Worm (Caenorhabditis elegans): ENCODE measurements around the gene rpl-23.

rpl-23 gene

DNA sequence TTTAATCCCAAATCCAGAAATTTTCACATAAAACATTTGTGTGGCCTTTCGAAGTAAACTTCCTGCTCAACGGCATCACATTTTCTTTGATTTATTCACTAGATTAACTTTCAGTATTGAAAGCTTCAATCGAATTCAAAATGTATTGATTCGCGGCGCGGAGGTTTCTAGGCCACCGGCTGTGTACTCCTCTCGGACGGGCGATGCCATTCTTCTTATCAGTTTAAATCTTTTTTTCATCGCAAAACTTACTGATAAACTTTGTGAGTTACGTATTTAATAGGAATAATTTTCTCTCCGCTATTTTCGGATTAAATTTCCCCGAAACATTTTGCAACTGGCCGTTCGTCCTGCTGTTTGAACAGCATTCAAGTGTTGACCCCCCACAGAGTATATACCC, 16.0 kb upstream of the rpl-23 start:
- TF ChIP-seq F10E7.11 (tag; optimal IDR thresholded peaks at IDR 0.05) (no peak), Y53G8AR.9 (GFP tag; conservative IDR thresholded peaks at IDR 0.05) (0 out of 2 replicates have a peak, but pooled peaks have one; percentile 53), akir-1 (GFP tag; optimal IDR thresholded peaks at IDR 0.05) (peak; percentile 69), unc-130 (GFP tag; optimal IDR thresholded peaks at IDR 0.05) (peak; percentile 45), Y67H2A.10 (GFP tag; conservative IDR thresholded peaks at IDR 0.05) (peak; percentile 62; the same call in 1 of the 2 replicates), C06A6.2 (GFP tag; conservative IDR thresholded peaks at IDR 0.05) (no peak), F57A8.1 (GFP tag; optimal IDR thresholded peaks at IDR 0.05) (no peak), lir-1 (GFP tag; conservative IDR thresholded peaks at IDR 0.05) (0 out of 2 replicates have a peak, but pooled peaks have one; percentile 29), ceh-27 (GFP tag; optimal IDR thresholded peaks at IDR 0.05) (peak; percentile 73), efl-1 (GFP tag; optimal IDR thresholded peaks at IDR 0.05) (peak; percentile 7), sptf-2 (GFP tag; optimal IDR thresholded peaks at IDR 0.05) (no peak), cebp-1 (GFP tag; IDR thresholded peaks at IDR 0.05) (no peak), cebp-1 (tag; optimal IDR thresholded peaks at IDR 0.05) (peak; percentile 51), him-1 (tag; optimal IDR thresholded peaks at IDR 0.05) (no peak), attf-5 (GFP tag; optimal IDR thresholded peaks at IDR 0.05) (peak; percentile 34), K11D2.4 (GFP tag; IDR thresholded peaks at IDR 0.05) (no peak), mcd-1 (GFP tag; IDR thresholded peaks at IDR 0.05) (peak; percentile 68), madf-3 (GFP tag; IDR thresholded peaks at IDR 0.05) (0 out of 2 replicates have a peak, but pooled peaks have one; percentile 43), nfya-2 (GFP tag; IDR thresholded peaks at IDR 0.05) (no peak), ama-1 (optimal IDR thresholded peaks at IDR 0.05) (no peak), ama-1 (GFP tag; optimal IDR thresholded peaks at IDR 0.05) (no peak), bed-2 (GFP tag; IDR thresholded peaks at IDR 0.05) (0 out of 2 replicates have a peak, but pooled peaks have one; percentile 50), T26A5.8 (tag; optimal IDR thresholded peaks at IDR 0.05) (no peak), nhr-80 (tag; optimal IDR thresholded peaks at IDR 0.05) (peak; percentile 48), ccch-3 (GFP tag; optimal IDR thresholded peaks at IDR 0.05) (peak; percentile 36), tbp1 (GFP tag; optimal IDR thresholded peaks at IDR 0.05) (peak; percentile 44), Y56A3A.18 (GFP tag; IDR thresholded peaks at IDR 0.05) (no peak), pbrm-1 (GFP tag; IDR thresholded peaks at IDR 0.05) (no peak), ekl-4 (GFP tag; IDR thresholded peaks at IDR 0.05) (peak; percentile 37; the same call in 1 of the 2 replicates), zim-3 (tag; optimal IDR thresholded peaks at IDR 0.05) (peak; percentile 5), tlf-1 (GFP tag; optimal IDR thresholded peaks at IDR 0.05) (peak; percentile 16), chd-7 (tag; optimal IDR thresholded peaks at IDR 0.05) (peak; percentile 20), ztf-18 (tag; optimal IDR thresholded peaks at IDR 0.05) (peak; percentile 12), lin-54 (GFP tag; optimal IDR thresholded peaks at IDR 0.05) (peak; percentile 77), lin-35 (GFP tag; optimal IDR thresholded peaks at IDR 0.05) (peak in 1 of 3 experiments; percentile 75), nhr-120 (GFP tag; IDR thresholded peaks at IDR 0.05) (no peak), ceh-58 (GFP tag; IDR thresholded peaks at IDR 0.05) (no peak), unc-62 (GFP tag; optimal IDR thresholded peaks at IDR 0.05) (no peak), sdz-38 (tag; optimal IDR thresholded peaks at IDR 0.05) (no peak), zfh-2 (GFP tag; conservative IDR thresholded peaks at IDR 0.05) (no peak), madf-6 (GFP tag; IDR thresholded peaks at IDR 0.05) (peak; percentile 61; the same call in 1 of the 2 replicates), lin-40 (tag; optimal IDR thresholded peaks at IDR 0.05) (peak; percentile 61), athp-1 (tag; optimal IDR thresholded peaks at IDR 0.05) (peak; percentile 12), hlh-12 (tag; optimal IDR thresholded peaks at IDR 0.05) (no peak), F33H1.4 (GFP tag; IDR thresholded peaks at IDR 0.05) (peak; percentile 46; the same call in 1 of the 2 replicates), let-526 (GFP tag; IDR thresholded peaks at IDR 0.05) (no peak), somi-1 (GFP tag; optimal IDR thresholded peaks at IDR 0.05) (peak; percentile 4), snpc-4 (GFP tag; optimal IDR thresholded peaks at IDR 0.05) (no peak), snpc-4 (tag; optimal IDR thresholded peaks at IDR 0.05) (peak in 3 of 4 experiments; percentile 40 to 42 (median 42)), dox-1 (GFP tag; IDR thresholded peaks at IDR 0.05) (peak; percentile 68)
